Fruit fly (Drosophila melanogaster) whole organism, wandering third instar larva: ENCODE results near the gene CG14095.

ENCODE experiments used
- Abd-B ChIP-seq: fragments of >200 bp; optimal IDR thresholded peaks from 2 replicates; lab custom pipeline; 2017; ENCODE audit warnings: missing biosample characterization, missing genetic modification characterization
- CG32264 ChIP-seq: fragments of 200-800 bp; sonication (Bioruptor generic); optimal IDR thresholded peaks from 2 replicates; lab custom pipeline; 2016; ENCODE audit warnings: missing biosample characterization, missing genetic modification characterization
- CG9705 ChIP-seq: fragments of 200-800 bp; sonication (Bioruptor generic); optimal IDR thresholded peaks from 2 replicates; lab custom pipeline; 2018; ENCODE audit warnings: missing biosample characterization, mild to moderate bottlenecking, missing genetic modification characterization
- CrebA ChIP-seq: fragments of 200-800 bp; sonication (Bioruptor generic); optimal IDR thresholded peaks from 2 replicates; lab custom pipeline; 2016; ENCODE audit warnings: missing biosample characterization, mild to moderate bottlenecking, missing genetic modification characterization, borderline replicate concordance
- GATAd ChIP-seq: sonication (Bioruptor generic); optimal IDR thresholded peaks from 2 replicates; lab custom pipeline; 2016; ENCODE audit warnings: missing biosample characterization, missing genetic modification characterization
- HLH106 ChIP-seq: fragments of 200-800 bp; optimal IDR thresholded peaks from 3 replicates; lab custom pipeline; 2019; ENCODE audit warnings: missing biosample characterization, mild to moderate bottlenecking, missing genetic modification characterization, moderate library complexity
- Hnf4 ChIP-seq: fragments of 200-800 bp; sonication (Bioruptor generic); optimal IDR thresholded peaks from 2 replicates; lab custom pipeline; 2016; ENCODE audit warnings: missing biosample characterization, mild to moderate bottlenecking, missing genetic modification characterization
- Hr78 ChIP-seq: fragments of >200 bp; optimal IDR thresholded peaks from 2 replicates; lab custom pipeline; 2017; ENCODE audit warnings: missing biosample characterization, missing genetic modification characterization
- Hr83 ChIP-seq: fragments of 200-300 bp; sonication (Bioruptor generic); optimal IDR thresholded peaks from 2 replicates; lab custom pipeline; 2016; ENCODE audit warnings: missing biosample characterization, mild to moderate bottlenecking, missing genetic modification characterization, moderate library complexity; ENCODE audit not compliant: poor library complexity, severe bottlenecking
- Jra ChIP-seq: sonication (Bioruptor generic); optimal IDR thresholded peaks from 2 replicates; lab custom pipeline; 2016; ENCODE audit warnings: missing biosample characterization, missing genetic modification characterization
- Mio ChIP-seq: sonication (Bioruptor generic); optimal IDR thresholded peaks from 2 replicates; lab custom pipeline; 2016; ENCODE audit warnings: missing biosample characterization, missing genetic modification characterization
- Myc ChIP-seq: fragments of >200 bp; optimal IDR thresholded peaks from 2 replicates; lab custom pipeline; 2017
- N ChIP-seq: fragments of >200 bp; optimal IDR thresholded peaks from 2 replicates; lab custom pipeline; 2018; ENCODE audit warnings: missing biosample characterization, missing external identifiers, missing genetic modification characterization
- OdsH ChIP-seq: fragments of 200-800 bp; sonication (Bioruptor generic); optimal IDR thresholded peaks from 2 replicates; lab custom pipeline; 2016; ENCODE audit warnings: missing biosample characterization, mild to moderate bottlenecking, missing genetic modification characterization
- Rel ChIP-seq, 2 experiments: fragments of 200-800 bp; sonication (Bioruptor generic) in 1 of 2; optimal IDR thresholded peaks; 2 replicates in 1 of 2; 3 replicates in 1 of 2; lab custom pipeline; 2016 to 2019; ENCODE audit warnings: mild to moderate bottlenecking in 2 of 2, missing biosample characterization in 2 of 2, missing genetic modification characterization in 2 of 2, moderate library complexity in 1 of 2
- Vsx2 ChIP-seq: fragments of 200-300, 225-300 bp; sonication (Bioruptor generic); optimal IDR thresholded peaks from 2 replicates; lab custom pipeline; 2018; ENCODE audit warnings: missing biosample characterization, missing genetic modification characterization; ENCODE audit not compliant: partially characterized antibody
- br ChIP-seq: fragments of 200-800 bp; sonication (Bioruptor generic); optimal IDR thresholded peaks from 2 replicates; lab custom pipeline; 2016; ENCODE audit warnings: missing biosample characterization, missing genetic modification characterization
- brk ChIP-seq: fragments of 200-800 bp; sonication (Bioruptor generic); optimal IDR thresholded peaks from 2 replicates; lab custom pipeline; 2016; ENCODE audit warnings: missing biosample characterization, mild to moderate bottlenecking, missing genetic modification characterization
- dl ChIP-seq, 2 experiments: fragments of 175-275, 200-275 bp in 1 of 2; fragments of 200-275 bp in 1 of 2; sonication (Bioruptor generic); optimal IDR thresholded peaks; lab custom pipeline; 2018; ENCODE audit warnings: mild to moderate bottlenecking in 2 of 2, missing biosample characterization in 2 of 2, missing genetic modification characterization in 2 of 2, moderate library complexity in 2 of 2; ENCODE audit not compliant: partially characterized antibody in 2 of 2, insufficient read depth in 1 of 2
- dmrt93B ChIP-seq: fragments of 200-800 bp; sonication (Bioruptor generic); optimal IDR thresholded peaks from 2 replicates; lab custom pipeline; 2018; ENCODE audit warnings: missing biosample characterization, mild to moderate bottlenecking, missing genetic modification characterization
- dsf ChIP-seq: sonication (Bioruptor generic); optimal IDR thresholded peaks from 2 replicates; lab custom pipeline; 2016; ENCODE audit warnings: missing biosample characterization, missing genetic modification characterization, borderline replicate concordance
- ey ChIP-seq: fragments of 200-800 bp; sonication (Bioruptor generic); optimal IDR thresholded peaks from 2 replicates; lab custom pipeline; 2016; ENCODE audit warnings: missing biosample characterization, missing genetic modification characterization
- fru ChIP-seq: fragments of 200-800 bp; sonication (Bioruptor generic); optimal IDR thresholded peaks from 3 replicates; lab custom pipeline; 2016; ENCODE audit warnings: missing biosample characterization, mild to moderate bottlenecking, missing genetic modification characterization
- h ChIP-seq: fragments of 200-800 bp; sonication (Bioruptor generic); optimal IDR thresholded peaks from 3 replicates; lab custom pipeline; 2016; ENCODE audit warnings: missing biosample characterization, mild to moderate bottlenecking, missing genetic modification characterization
- lola ChIP-seq: fragments of >200 bp; optimal IDR thresholded peaks from 2 replicates; lab custom pipeline; 2017; ENCODE audit warnings: missing biosample characterization, missing genetic modification characterization
- psq ChIP-seq: fragments of 200-800 bp; sonication (Bioruptor generic); optimal IDR thresholded peaks from 3 replicates; lab custom pipeline; 2017; ENCODE audit warnings: missing biosample characterization, mild to moderate bottlenecking, missing genetic modification characterization, moderate library complexity
- sage ChIP-seq: fragments of 200-800 bp; sonication (Bioruptor generic); optimal IDR thresholded peaks from 2 replicates; lab custom pipeline; 2016; ENCODE audit warnings: missing biosample characterization, mild to moderate bottlenecking, missing genetic modification characterization
- sv ChIP-seq: fragments of 200-800 bp; sonication (Bioruptor generic); optimal IDR thresholded peaks from 3 replicates; lab custom pipeline; 2016; ENCODE audit warnings: missing biosample characterization, missing genetic modification characterization
- tai ChIP-seq: sonication (Bioruptor generic); optimal IDR thresholded peaks from 2 replicates; lab custom pipeline; 2016; ENCODE audit warnings: missing biosample characterization, missing genetic modification characterization
- usp ChIP-seq: fragments of >200 bp; optimal IDR thresholded peaks from 2 replicates; lab custom pipeline; 2017; ENCODE audit warnings: missing biosample characterization, missing genetic modification characterization
- woc ChIP-seq: sonication (Bioruptor generic); optimal IDR thresholded peaks from 2 replicates; lab custom pipeline; 2016; ENCODE audit warnings: missing biosample characterization, mild to moderate bottlenecking, missing genetic modification characterization

The CG14095 gene

dm6 chr3L:19497623-19498022 is 33.1 kb upstream of the CG14095 start, which contains the start of gene CG9449:
Gene CG9449, minus strand, starts transcription at chr3L:19497723.
- no peak for TF ChIP-seq Myc (lab: Kevin White, UChicago)

dm6 chr3L:19497135-19497534 is 32.6 kb upstream of the CG14095 start:
- no peak for TF ChIP-seq tai
- TF ChIP-seq sage (GFP tag; lab: Kevin White, UChicago) = no peak
- TF ChIP-seq Jra (GFP tag; lab: Kevin White, UChicago) = no peak
- no peak for TF ChIP-seq fru (GFP tag; lab: Kevin White, UChicago)
- no peak for TF ChIP-seq HLH106 (tag; lab: Kevin White, UChicago)
- no peak for TF ChIP-seq Rel (GFP tag; optimal IDR thresholded peaks at IDR 0.05; lab: Kevin White, UChicago)
- no peak for TF ChIP-seq Rel (tag; optimal IDR thresholded peaks at IDR 0.05; lab: Kevin White, UChicago)
- TF ChIP-seq h (GFP tag; lab: Kevin White, UChicago) = no peak
- TF ChIP-seq CrebA (GFP tag; lab: Kevin White, UChicago) = no peak
- TF ChIP-seq CG32264 (GFP tag; lab: Kevin White, UChicago) = no peak
- no peak for TF ChIP-seq woc (GFP tag; lab: Kevin White, UChicago)
- no peak for TF ChIP-seq dl (GFP tag; optimal IDR thresholded peaks at IDR 0.05; lab: Kevin White, UChicago; ENCODE audit: insufficient read depth in 1 of 2, partially characterized antibody in 2 of 2)
- no peak for TF ChIP-seq lola (GFP tag; lab: Kevin White, UChicago)
- no peak for TF ChIP-seq Mio (GFP tag; lab: Kevin White, UChicago)
- no peak for TF ChIP-seq CG9705 (GFP tag; lab: Kevin White, UChicago)
- no peak for TF ChIP-seq Hr78
- no peak for TF ChIP-seq OdsH
- no peak for TF ChIP-seq brk (GFP tag; lab: Kevin White, UChicago)

- TF ChIP-seq CG9705 (GFP tag; lab: Kevin White, UChicago) = no peak
- TF ChIP-seq GATAd (GFP tag; lab: Kevin White, UChicago) = no peak
- no peak for TF ChIP-seq Hr83 (GFP tag; lab: Kevin White, UChicago)
- TF ChIP-seq br (GFP tag; lab: Kevin White, UChicago) = no peak
- no peak for TF ChIP-seq dsf (GFP tag; lab: Kevin White, UChicago)
- TF ChIP-seq Abd-B (GFP tag; lab: Kevin White, UChicago) = no peak
- no peak for TF ChIP-seq usp (GFP tag; lab: Kevin White, UChicago)
- no peak for TF ChIP-seq Rel (GFP tag; optimal IDR thresholded peaks at IDR 0.05; lab: Kevin White, UChicago)
- no peak for TF ChIP-seq Rel (tag; optimal IDR thresholded peaks at IDR 0.05; lab: Kevin White, UChicago)
- no peak for TF ChIP-seq N (GFP tag; lab: Kevin White, UChicago)
Measured at dm6 chr3L:19496600-19496999, 32.0 kb upstream of the CG14095 start.

- TF ChIP-seq Hnf4 (no peak), CG32264 (GFP tag; lab: Kevin White, UChicago) (no peak), ey (GFP tag; lab: Kevin White, UChicago) (no peak), sv (GFP tag; lab: Kevin White, UChicago) (no peak), fru (GFP tag; lab: Kevin White, UChicago) (no peak)
Measured at dm6 chr3L:19495991-19496588, 31.5 kb upstream of the CG14095 start.

dm6 chr3L:19494954-19495353 is 30.4 kb upstream of the CG14095 start:
- TF ChIP-seq psq (GFP tag; lab: Kevin White, UChicago) (no peak), Myc (lab: Kevin White, UChicago) (no peak), dmrt93B (GFP tag; lab: Kevin White, UChicago) (no peak), Vsx2 (GFP tag; lab: Kevin White, UChicago) (no peak), N (GFP tag; lab: Kevin White, UChicago) (no peak), sage (GFP tag; lab: Kevin White, UChicago) (no peak), CG9705 (GFP tag; lab: Kevin White, UChicago) (no peak), fru (GFP tag; lab: Kevin White, UChicago) (no peak), CG32264 (GFP tag; lab: Kevin White, UChicago) (no peak), brk (GFP tag; lab: Kevin White, UChicago) (no peak), HLH106 (tag; lab: Kevin White, UChicago) (no peak)
